Fruit fly (Drosophila melanogaster): ENCODE measurements around the gene CG14645.
A peak's percentile ranks its signal among the peaks of the same experiment; 100 is the strongest.

CG14645 gene

dm6 chr3R:4360668-4361110, 25.8 kb downstream of the CG14645 start (continued):
- TF ChIP-seq CG17829 (tag; optimal IDR thresholded peaks at IDR 0.05) (no peak), Fer1 (GFP tag; optimal IDR thresholded peaks at IDR 0.05) (peak; percentile 61), CG1792 (GFP tag; optimal IDR thresholded peaks at IDR 0.05) (no peak), CG34376 (GFP tag; optimal IDR thresholded peaks at IDR 0.05) (peak; percentile 6), CG16779 (GFP tag; IDR thresholded peaks at IDR 0.05) (0 out of 2 replicates have a peak, but pooled peaks have one; percentile 11), tna (GFP tag; IDR thresholded peaks at IDR 0.05; ENCODE audit: partially characterized antibody) (no peak), CG10543 (GFP tag; optimal IDR thresholded peaks at IDR 0.05) (peak; percentile 72), onecut (GFP tag; IDR thresholded peaks at IDR 0.05) (peak; percentile 100), Deaf1 (tag; optimal IDR thresholded peaks at IDR 0.05) (peak; percentile 88), CG14014 (GFP tag; IDR thresholded peaks at IDR 0.05) (no peak), Lhr (GFP tag; optimal IDR thresholded peaks at IDR 0.05) (peak; percentile 7), Hmr (GFP tag; optimal IDR thresholded peaks at IDR 0.05) (peak; percentile 55), Ets65A (GFP tag) (no peak), eve (GFP tag; optimal IDR thresholded peaks at IDR 0.05) (no peak), CG2199 (GFP tag; IDR thresholded peaks at IDR 0.05) (no peak), CG6765 (GFP tag; optimal IDR thresholded peaks at IDR 0.05) (peak; percentile 55), chif (GFP tag; optimal IDR thresholded peaks at IDR 0.05) (no peak), CG12071 (GFP tag; optimal IDR thresholded peaks at IDR 0.05) (peak; percentile 27), H2.0 (GFP tag; IDR thresholded peaks at IDR 0.05) (no peak), CG10321 (GFP tag; IDR thresholded peaks at IDR 0.05) (no peak), CG42726 (GFP tag; IDR thresholded peaks at IDR 0.05; ENCODE audit: partially characterized antibody) (no peak), E2f2 (GFP tag; IDR thresholded peaks at IDR 0.05) (no peak), Taf1 (GFP tag; IDR thresholded peaks at IDR 0.05) (no peak), BtbVII (GFP tag; optimal IDR thresholded peaks at IDR 0.05) (no peak), CG17612 (GFP tag; IDR thresholded peaks at IDR 0.05) (no peak), crol (GFP tag; IDR thresholded peaks at IDR 0.05) (peak; percentile 91), Dbx (GFP tag; IDR thresholded peaks at IDR 0.05) (0 out of 3 replicates have a peak, but pooled peaks have one; percentile 48), sim (GFP tag; IDR thresholded peaks at IDR 0.05) (no peak), Doc3 (GFP tag; IDR thresholded peaks at IDR 0.05; ENCODE audit: partially characterized antibody) (no peak), grn (GFP tag; optimal IDR thresholded peaks at IDR 0.05) (peak; percentile 51), NK7.1 (GFP tag; optimal IDR thresholded peaks at IDR 0.05) (no peak), CG6272 (GFP tag; IDR thresholded peaks at IDR 0.05) (no peak), zen2 (GFP tag; IDR thresholded peaks at IDR 0.05; ENCODE audit: partially characterized antibody) (0 out of 3 replicates have a peak, but pooled peaks have one; percentile 21), Blimp-1 (GFP tag; optimal IDR thresholded peaks at IDR 0.05) (no peak), fd3F (GFP tag; optimal IDR thresholded peaks at IDR 0.05) (no peak), ftz-f1 (GFP tag; optimal IDR thresholded peaks at IDR 0.05) (peak; percentile 53), D19A (tag; optimal IDR thresholded peaks at IDR 0.05) (no peak), vfl (GFP tag; optimal IDR thresholded peaks at IDR 0.05) (no peak), CG8944 (GFP tag; optimal IDR thresholded peaks at IDR 0.05) (no peak), BEAF-32 (GFP tag; optimal IDR thresholded peaks at IDR 0.05) (peak; percentile 21), CG5245 (GFP tag; optimal IDR thresholded peaks at IDR 0.05) (no peak), chm (GFP tag; IDR thresholded peaks at IDR 0.05) (no peak), Doc2 (GFP tag; IDR thresholded peaks at IDR 0.05) (no peak), NfI (GFP tag; optimal IDR thresholded peaks at IDR 0.05) (peak; percentile 10), CG12104 (GFP tag; optimal IDR thresholded peaks at IDR 0.05) (no peak), CG31365 (tag; optimal IDR thresholded peaks at IDR 0.05) (no peak), gce (GFP tag; IDR thresholded peaks at IDR 0.05) (no peak), Opbp (GFP tag; IDR thresholded peaks at IDR 0.05; ENCODE audit: partially characterized antibody) (peak; percentile 48; the same call in 1 of the 3 replicates), CG8478 (optimal IDR thresholded peaks at IDR 0.05) (peak; percentile 29), CG2678 (tag; optimal IDR thresholded peaks at IDR 0.05) (no peak), croc (GFP tag; conservative IDR thresholded peaks at IDR 0.05) (no peak), pros (GFP tag; optimal IDR thresholded peaks at IDR 0.05) (no peak)

All from whole organism, embryonic.